Fruit fly (Drosophila melanogaster) whole organism, prepupa: ENCODE results near the gene Karybeta3.
A peak's percentile ranks its signal among the peaks of the same experiment; 100 is the strongest.

Source experiments
- CG10631 ChIP-seq: fragments of 200-800 bp; sonication (Bioruptor generic); optimal IDR thresholded peaks from 2 replicates; lab custom pipeline; 2016; ENCODE audit warnings: missing biosample characterization, missing genetic modification characterization
- CG10669 ChIP-seq: fragments of 200-800 bp; sonication (Bioruptor generic); optimal IDR thresholded peaks from 3 replicates; lab custom pipeline; 2018; ENCODE audit warnings: missing biosample characterization, mild to moderate bottlenecking, missing genetic modification characterization, moderate library complexity
- CG11294 ChIP-seq: fragments of 200-800 bp; sonication (Bioruptor generic); IDR thresholded peaks from 2 replicates; pipeline ENCODE4 v1.3.6; 2022; ENCODE audit warnings: missing biosample characterization, missing genetic modification characterization
- CG11902 ChIP-seq: fragments of 200-800 bp; sonication (Bioruptor generic); optimal IDR thresholded peaks from 3 replicates; lab custom pipeline; 2016; ENCODE audit warnings: missing biosample characterization, missing genetic modification characterization
- CG1621 ChIP-seq: fragments of 200-800 bp; sonication (Bioruptor generic); optimal IDR thresholded peaks from 3 replicates; lab custom pipeline; 2018; ENCODE audit warnings: missing biosample characterization, mild to moderate bottlenecking, missing genetic modification characterization
- CG16779 ChIP-seq: fragments of 200-800 bp; sonication (Bioruptor generic); optimal IDR thresholded peaks from 3 replicates; lab custom pipeline; 2017; ENCODE audit warnings: missing biosample characterization, mild to moderate bottlenecking, missing genetic modification characterization
- CG3032 ChIP-seq: fragments of 200-800 bp; optimal IDR thresholded peaks from 2 replicates; lab custom pipeline; 2019; ENCODE audit warnings: missing biosample characterization, mild to moderate bottlenecking, missing genetic modification characterization, moderate library complexity
- CG31627 ChIP-seq: fragments of 200-800 bp; sonication (Bioruptor generic); optimal IDR thresholded peaks from 3 replicates; lab custom pipeline; 2016; ENCODE audit warnings: missing biosample characterization, missing genetic modification characterization
- CG34406 ChIP-seq: fragments of 200-800 bp; sonication (Bioruptor generic); optimal IDR thresholded peaks from 3 replicates; lab custom pipeline; 2016; ENCODE audit warnings: missing biosample characterization, missing genetic modification characterization
- CG4318 ChIP-seq: fragments of 200-800 bp; sonication (Bioruptor generic); optimal IDR thresholded peaks from 3 replicates; lab custom pipeline; 2017; ENCODE audit warnings: missing biosample characterization, mild to moderate bottlenecking, missing genetic modification characterization
- CG6163 ChIP-seq: fragments of 200-800 bp; sonication (Bioruptor generic); IDR thresholded peaks from 3 replicates; pipeline ENCODE4 v1.3.6; 2022; ENCODE audit warnings: missing biosample characterization, missing genetic modification characterization
- CG6276 ChIP-seq: fragments of 200-800 bp; sonication (Bioruptor generic); optimal IDR thresholded peaks from 2 replicates; lab custom pipeline; 2017; ENCODE audit warnings: missing biosample characterization, mild to moderate bottlenecking, missing genetic modification characterization
- CG6792 ChIP-seq: fragments of 200-800 bp; sonication (Bioruptor generic); optimal IDR thresholded peaks from 3 replicates; lab custom pipeline; 2016; ENCODE audit warnings: missing biosample characterization, missing genetic modification characterization
- CG6854 ChIP-seq: fragments of 200-800 bp; sonication (Bioruptor generic); optimal IDR thresholded peaks from 2 replicates; lab custom pipeline; 2017; ENCODE audit warnings: missing biosample characterization, mild to moderate bottlenecking, missing genetic modification characterization
- CG7368 ChIP-seq: fragments of 200-800 bp; sonication (Bioruptor generic); optimal IDR thresholded peaks from 3 replicates; lab custom pipeline; 2016; ENCODE audit warnings: missing biosample characterization, missing genetic modification characterization
- CG8119 ChIP-seq: fragments of 200-800 bp; sonication (Bioruptor generic); IDR thresholded peaks from 3 replicates; pipeline ENCODE4 v1.3.6; 2022; ENCODE audit warnings: missing biosample characterization, missing genetic modification characterization
- CG8319 ChIP-seq: fragments of 200-800 bp; sonication (Bioruptor generic); optimal IDR thresholded peaks from 3 replicates; lab custom pipeline; 2016; ENCODE audit warnings: missing biosample characterization, missing genetic modification characterization
- CG8632 ChIP-seq: fragments of 200-800 bp; sonication (Bioruptor generic); optimal IDR thresholded peaks from 3 replicates; lab custom pipeline; 2016; ENCODE audit warnings: missing biosample characterization, missing genetic modification characterization
- CG9139 ChIP-seq: fragments of 200-800 bp; sonication (Bioruptor generic); optimal IDR thresholded peaks from 3 replicates; lab custom pipeline; 2017; ENCODE audit warnings: missing biosample characterization, mild to moderate bottlenecking, missing genetic modification characterization
- Ets96B ChIP-seq: fragments of 200-800 bp; optimal IDR thresholded peaks from 2 replicates; lab custom pipeline; 2019; ENCODE audit warnings: missing biosample characterization, mild to moderate bottlenecking, missing genetic modification characterization, moderate library complexity
- Gug ChIP-seq: fragments of 200-800 bp; sonication (Bioruptor generic); IDR thresholded peaks from 2 replicates; pipeline ENCODE4 v1.3.6; 2022; ENCODE audit warnings: missing biosample characterization, missing genetic modification characterization
- Hr38 ChIP-seq: sonication (Bioruptor generic); optimal IDR thresholded peaks from 2 replicates; lab custom pipeline; 2016; ENCODE audit warnings: missing biosample characterization, missing genetic modification characterization
- Hr39 ChIP-seq: fragments of 200-800 bp; sonication (Bioruptor generic); optimal IDR thresholded peaks from 2 replicates; lab custom pipeline; 2016; ENCODE audit warnings: missing biosample characterization, missing genetic modification characterization
- Hr4 ChIP-seq: fragments of 200-800 bp; sonication (Bioruptor generic); optimal IDR thresholded peaks from 3 replicates; lab custom pipeline; 2016; ENCODE audit warnings: missing biosample characterization, missing genetic modification characterization
- Lpt ChIP-seq: fragments of 200-800 bp; sonication (Bioruptor generic); optimal IDR thresholded peaks from 3 replicates; lab custom pipeline; 2016; ENCODE audit warnings: missing biosample characterization, missing genetic modification characterization
- Met ChIP-seq: fragments of 200-800 bp; sonication (Bioruptor generic); optimal IDR thresholded peaks from 3 replicates; lab custom pipeline; 2016; ENCODE audit warnings: missing biosample characterization, missing genetic modification characterization
- Smox ChIP-seq: fragments of 200-800 bp; sonication (Bioruptor generic); optimal IDR thresholded peaks from 3 replicates; lab custom pipeline; 2016; ENCODE audit warnings: missing biosample characterization, missing genetic modification characterization
- Sox14 ChIP-seq: fragments of 200-800 bp; sonication (Bioruptor generic); optimal IDR thresholded peaks from 3 replicates; lab custom pipeline; 2016; ENCODE audit warnings: missing biosample characterization, missing genetic modification characterization
- Sox15 ChIP-seq: fragments of 200-800 bp; sonication (Bioruptor generic); optimal IDR thresholded peaks from 3 replicates; lab custom pipeline; 2016; ENCODE audit warnings: missing biosample characterization, missing genetic modification characterization
- achi ChIP-seq: fragments of 200-800 bp; sonication (Bioruptor generic); optimal IDR thresholded peaks from 3 replicates; lab custom pipeline; 2016; ENCODE audit warnings: missing biosample characterization, missing genetic modification characterization
- acj6 ChIP-seq: fragments of 200-800 bp; sonication (Bioruptor generic); optimal IDR thresholded peaks from 3 replicates; lab custom pipeline; 2016; ENCODE audit warnings: missing biosample characterization, missing genetic modification characterization
- cyc ChIP-seq: fragments of 200-800 bp; sonication (Bioruptor generic); optimal IDR thresholded peaks from 3 replicates; lab custom pipeline; 2016; ENCODE audit warnings: missing biosample characterization, missing genetic modification characterization
- dac ChIP-seq: fragments of 200-800 bp; sonication (Bioruptor generic); optimal IDR thresholded peaks from 2 replicates; lab custom pipeline; 2017; ENCODE audit warnings: missing biosample characterization, mild to moderate bottlenecking, missing genetic modification characterization
- dsx ChIP-seq: fragments of 200-800 bp; optimal IDR thresholded peaks from 3 replicates; lab custom pipeline; 2019; ENCODE audit warnings: missing biosample characterization, mild to moderate bottlenecking, missing genetic modification characterization, moderate library complexity; ENCODE audit not compliant: poor library complexity, severe bottlenecking
- esn ChIP-seq: fragments of 200-800 bp; sonication (Bioruptor generic); optimal IDR thresholded peaks from 2 replicates; lab custom pipeline; 2016; ENCODE audit warnings: missing biosample characterization, mild to moderate bottlenecking, missing genetic modification characterization, moderate library complexity
- fd59A ChIP-seq: fragments of 200-800 bp; sonication (Bioruptor generic); optimal IDR thresholded peaks from 2 replicates; lab custom pipeline; 2017; ENCODE audit warnings: missing biosample characterization, mild to moderate bottlenecking, missing genetic modification characterization, missing genetic modification reagents
- fkh ChIP-seq: fragments of 200-800 bp; sonication (Bioruptor generic); optimal IDR thresholded peaks from 3 replicates; lab custom pipeline; 2017; ENCODE audit warnings: missing biosample characterization, mild to moderate bottlenecking, missing genetic modification characterization, moderate library complexity
- lz ChIP-seq: fragments of 200-800 bp; sonication (Bioruptor generic); optimal IDR thresholded peaks from 3 replicates; lab custom pipeline; 2016; ENCODE audit warnings: missing biosample characterization, missing genetic modification characterization
- net ChIP-seq: fragments of 200-800 bp; sonication (Bioruptor generic); optimal IDR thresholded peaks from 3 replicates; lab custom pipeline; 2016; ENCODE audit warnings: missing biosample characterization, missing genetic modification characterization
- pdm3 ChIP-seq: fragments of 200-800 bp; sonication (Bioruptor generic); optimal IDR thresholded peaks from 3 replicates; lab custom pipeline; 2016; ENCODE audit warnings: missing biosample characterization, missing genetic modification characterization
- salr ChIP-seq, 2 experiments: fragments of 200-800 bp; sonication (Bioruptor generic); optimal IDR thresholded peaks; 3 replicates each; lab custom pipeline; 2016 to 2018; ENCODE audit warnings: missing biosample characterization in 2 of 2, missing genetic modification characterization in 2 of 2, mild to moderate bottlenecking in 1 of 2
- spab ChIP-seq: fragments of 200-800 bp; sonication (Bioruptor generic); optimal IDR thresholded peaks from 2 replicates; lab custom pipeline; 2017; ENCODE audit warnings: missing biosample characterization, mild to moderate bottlenecking, missing genetic modification characterization, missing genetic modification reagents
- ss ChIP-seq, 2 experiments: fragments of 200-800 bp; sonication (Bioruptor generic); optimal IDR thresholded peaks; 2 replicates in 1 of 2; 3 replicates in 1 of 2; lab custom pipeline; 2017 to 2018; ENCODE audit warnings: mild to moderate bottlenecking in 2 of 2, missing biosample characterization in 2 of 2, missing genetic modification characterization in 2 of 2, moderate library complexity in 1 of 2
- svp ChIP-seq: fragments of 200-800 bp; sonication (Bioruptor generic); peaks from one replicate; lab custom pipeline; 2016; ENCODE audit warnings: missing biosample characterization, missing genetic modification characterization
- topi ChIP-seq: fragments of 200-800 bp; sonication (Bioruptor generic); optimal IDR thresholded peaks from 3 replicates; lab custom pipeline; 2016; ENCODE audit warnings: missing biosample characterization, missing genetic modification characterization
- vri ChIP-seq: fragments of 200-800 bp; sonication (Bioruptor generic); optimal IDR thresholded peaks from 3 replicates; lab custom pipeline; 2016; ENCODE audit warnings: missing biosample characterization, mild to moderate bottlenecking, missing genetic modification characterization

Gene Karybeta3

dm6 chr3R:4663068-4663467 lies 14.1 kb downstream of the Karybeta3 start (continued):
- TF ChIP-seq Ets96B (tag; lab: Kevin White, UChicago), result peak; percentile 56
- TF ChIP-seq vri, result no peak
- TF ChIP-seq CG6792 (GFP tag; lab: Kevin White, UChicago), result peak; percentile 50
- peak; percentile 34 for TF ChIP-seq dac (GFP tag; lab: Kevin White, UChicago)
- TF ChIP-seq achi, result peak; percentile 66
- TF ChIP-seq CG1621 (tag; lab: Kevin White, UChicago), result peak; percentile 9
- peak; percentile 36 for TF ChIP-seq lz (GFP tag; lab: Kevin White, UChicago)
- no peak for TF ChIP-seq CG6854
- TF ChIP-seq CG8319 (GFP tag; lab: Kevin White, UChicago), result peak; percentile 29
- TF ChIP-seq CG6163 (GFP tag; lab: Robert Waterston, UW), result peak; percentile 78
- peak; percentile 1 to 40 for TF ChIP-seq ss (GFP tag; optimal IDR thresholded peaks at IDR 0.05; lab: Kevin White, UChicago)
- TF ChIP-seq net (GFP tag; lab: Kevin White, UChicago), result peak; percentile 72
- TF ChIP-seq CG10631 (GFP tag; lab: Kevin White, UChicago), result peak; percentile 55
- TF ChIP-seq CG8632, result peak; percentile 26
- no peak for TF ChIP-seq Smox (GFP tag; lab: Kevin White, UChicago)
- TF ChIP-seq salr (GFP tag; optimal IDR thresholded peaks at IDR 0.05; lab: Kevin White, UChicago), result peak in 1 of 2 experiments; percentile 65
- no peak for TF ChIP-seq fkh
- peak; percentile 25 for TF ChIP-seq esn (GFP tag; lab: Kevin White, UChicago)
- TF ChIP-seq acj6, result peak; percentile 51
- TF ChIP-seq topi (GFP tag; lab: Kevin White, UChicago), result peak; percentile 53
- TF ChIP-seq pdm3 (GFP tag; lab: Kevin White, UChicago), result peak; percentile 60
- TF ChIP-seq CG10669 (GFP tag; lab: Kevin White, UChicago), result peak; percentile 50
- peak; percentile 17 for TF ChIP-seq CG11902 (GFP tag; lab: Kevin White, UChicago)
- peak; percentile 86 for TF ChIP-seq CG8119
- TF ChIP-seq fd59A, result peak; percentile 27
- peak; percentile 44 for TF ChIP-seq spab
- peak; percentile 84 for TF ChIP-seq Hr4 (GFP tag; lab: Kevin White, UChicago)
- peak; percentile 14 for TF ChIP-seq dsx (GFP tag; lab: Kevin White, UChicago)
- peak; percentile 62 for TF ChIP-seq Lpt (GFP tag; lab: Kevin White, UChicago)
- peak; percentile 16 for TF ChIP-seq Sox15 (GFP tag; lab: Kevin White, UChicago)
- peak; percentile 77 for TF ChIP-seq Gug (GFP tag; lab: Robert Waterston, UW)

- TF ChIP-seq dac (GFP tag; lab: Kevin White, UChicago) (no peak), net (GFP tag; lab: Kevin White, UChicago) (no peak), CG16779 (tag; lab: Kevin White, UChicago) (no peak), topi (GFP tag; lab: Kevin White, UChicago) (no peak), CG4318 (GFP tag; lab: Kevin White, UChicago) (no peak), CG31627 (no peak), fd59A (no peak), CG6792 (GFP tag; lab: Kevin White, UChicago) (no peak), CG9139 (GFP tag; lab: Kevin White, UChicago) (no peak), svp (GFP tag; lab: Kevin White, UChicago) (no peak)
Observed at dm6 chr3R:4664199-4664598, 15.2 kb downstream of the Karybeta3 start.

- TF ChIP-seq Hr4 (GFP tag; lab: Kevin White, UChicago), result peak; percentile 23
- TF ChIP-seq CG6276, result peak; percentile 52
- peak; percentile 69 for TF ChIP-seq dsx (GFP tag; lab: Kevin White, UChicago)
- peak; percentile 96 for TF ChIP-seq vri
- peak; percentile 53; the same call in 1 of the 2 replicates for TF ChIP-seq CG11294 (GFP tag; lab: Robert Waterston, UW)
- TF ChIP-seq CG16779 (tag; lab: Kevin White, UChicago), result peak; percentile 83
- peak; percentile 82 for TF ChIP-seq Smox (GFP tag; lab: Kevin White, UChicago)
- peak; percentile 81 for TF ChIP-seq CG3032
- peak; percentile 65 for TF ChIP-seq Ets96B (tag; lab: Kevin White, UChicago)
- TF ChIP-seq CG6163 (GFP tag; lab: Robert Waterston, UW), result peak; percentile 90
- TF ChIP-seq Hr38, result peak; percentile 76
- TF ChIP-seq Met, result peak; percentile 82
- peak; percentile 89 for TF ChIP-seq CG10669 (GFP tag; lab: Kevin White, UChicago)
- peak; percentile 78 for TF ChIP-seq lz (GFP tag; lab: Kevin White, UChicago)
- TF ChIP-seq CG8632, result peak; percentile 92
- peak; percentile 86 for TF ChIP-seq CG34406 (GFP tag; lab: Kevin White, UChicago)
- TF ChIP-seq CG7368 (GFP tag; lab: Kevin White, UChicago), result peak; percentile 89
- peak; percentile 41 for TF ChIP-seq Lpt (GFP tag; lab: Kevin White, UChicago)
- peak; percentile 50 for TF ChIP-seq Gug (GFP tag; lab: Robert Waterston, UW)
- TF ChIP-seq CG8119, result peak; percentile 63
- peak; percentile 91 for TF ChIP-seq svp (GFP tag; lab: Kevin White, UChicago)
- TF ChIP-seq Sox14 (GFP tag; lab: Kevin White, UChicago), result peak; percentile 68
- peak; percentile 46 to 84 for TF ChIP-seq salr (GFP tag; optimal IDR thresholded peaks at IDR 0.05; lab: Kevin White, UChicago)
- peak; percentile 16 for TF ChIP-seq CG11902 (GFP tag; lab: Kevin White, UChicago)
- TF ChIP-seq cyc, result peak; percentile 58
- peak; percentile 54 for TF ChIP-seq Hr39 (GFP tag; lab: Kevin White, UChicago)
Observed at dm6 chr3R:4664947-4665346, 16.0 kb downstream of the Karybeta3 start.
